Worm (Caenorhabditis elegans) whole organism, L4/young adult: Measurements from ENCODE around the gene H05C05.1.

Experiments used
- W03F9.2 ChIP-seq: fragments of 150-350 bp; optimal IDR thresholded peaks from 2 replicates; lab custom pipeline; 2014; ENCODE audit warnings: missing biosample characterization, missing genetic modification characterization
- dao-5 ChIP-seq: sonication (generic microtip); optimal IDR thresholded peaks from 2 replicates; lab custom pipeline; 2016; ENCODE audit warnings: missing genotype, missing genetic modification characterization, moderate library complexity, missing compliant biosample characterization
- him-1 ChIP-seq: sonication (generic microtip); optimal IDR thresholded peaks from 2 replicates; lab custom pipeline; 2016; ENCODE audit warnings: missing genotype, missing genetic modification reagents, missing genetic modification characterization, missing compliant biosample characterization

Gene H05C05.1

ce11 chrIII:2980927-2981326 lies 34.0 kb downstream of the H05C05.1 start:
- TF ChIP-seq dao-5 (tag; lab: Kevin White, UChicago): no peak
- no peak for TF ChIP-seq W03F9.2 (tag; lab: Kevin White, UChicago)
- no peak for TF ChIP-seq him-1

ce11 chrIII:2982109-2982508 lies 35.2 kb downstream of the H05C05.1 start, which contains the start of gene Y55D5A.1:
Y55D5A.1 (plus strand) TSS chrIII:2982409.
- TF ChIP-seq dao-5 (tag; lab: Kevin White, UChicago): no peak
- no peak for TF ChIP-seq W03F9.2 (tag; lab: Kevin White, UChicago)
- no peak for TF ChIP-seq him-1

- TF ChIP-seq W03F9.2 (tag; lab: Kevin White, UChicago) (no peak), dao-5 (tag; lab: Kevin White, UChicago) (no peak)
These were observed 36.1 kb downstream of the H05C05.1 start for ce11 chrIII:2983044-2983443.

ce11 chrIII:2989957-2990356 lies 43.0 kb downstream of the H05C05.1 start, which contains the start of gene Y55D5A.4:
Y55D5A.4 (minus strand) TSS chrIII:2990057.
- TF ChIP-seq him-1: no peak
- TF ChIP-seq W03F9.2 (tag; lab: Kevin White, UChicago): no peak
- no peak for TF ChIP-seq dao-5 (tag; lab: Kevin White, UChicago)

DNA sequence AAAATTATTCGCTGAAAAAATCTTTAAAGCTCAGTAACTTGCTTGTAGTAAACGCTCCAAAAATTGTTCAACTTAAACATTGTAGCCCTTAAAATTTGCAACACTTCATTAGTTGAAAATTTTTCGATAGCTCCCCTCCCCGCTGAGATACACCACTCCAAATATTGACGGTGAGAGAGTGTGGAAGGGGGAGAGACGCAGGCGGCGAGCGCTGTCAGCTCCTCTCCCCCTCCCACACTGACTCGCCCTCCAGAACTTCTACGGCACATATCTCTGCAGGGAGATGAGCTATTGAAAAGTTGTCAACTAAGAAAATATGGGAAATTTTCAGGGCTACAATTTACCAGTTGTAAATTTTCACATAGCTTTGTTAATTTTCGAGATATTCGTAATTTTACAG lies 45.3 kb downstream of the H05C05.1 start:
- no peak for TF ChIP-seq him-1
- no peak for TF ChIP-seq dao-5 (tag; lab: Kevin White, UChicago)
- TF ChIP-seq W03F9.2 (tag; lab: Kevin White, UChicago): no peak

- TF ChIP-seq dao-5 (tag; lab: Kevin White, UChicago): no peak
- no peak for TF ChIP-seq him-1
- no peak for TF ChIP-seq W03F9.2 (tag; lab: Kevin White, UChicago)
These were observed 47.0 kb downstream of the H05C05.1 start for ce11 chrIII:2993963-2994362.

DNA sequence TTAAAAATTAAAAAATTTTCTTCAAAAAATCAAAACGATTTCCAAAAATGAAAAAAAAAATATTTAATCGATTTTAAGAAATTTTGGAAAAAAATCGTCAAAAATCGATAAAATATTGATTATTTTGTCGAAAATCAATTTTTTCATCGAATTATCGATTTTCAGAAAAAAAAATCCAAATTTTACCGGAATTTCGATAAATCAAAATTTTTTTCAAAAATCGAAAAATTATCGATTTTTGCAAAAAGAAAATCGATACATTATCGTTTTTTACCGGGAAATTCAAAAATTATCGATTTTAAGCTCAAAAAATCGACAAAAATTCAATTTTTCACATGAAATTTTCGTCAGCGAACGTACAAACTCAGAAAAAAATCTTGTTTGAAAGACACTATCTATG lies 48.4 kb downstream of the H05C05.1 start:
- TF ChIP-seq dao-5 (tag; lab: Kevin White, UChicago) (no peak), him-1 (no peak), W03F9.2 (tag; lab: Kevin White, UChicago) (no peak)
